Worm (Caenorhabditis elegans) whole organism, L4 larva: Measurements from ENCODE around the gene T13F2.4.

ENCODE experiments used
- F10B5.3 ChIP-seq: sonication (generic microtip); optimal IDR thresholded peaks from 2 replicates; lab custom pipeline; 2016; ENCODE audit warnings: mild to moderate bottlenecking, missing genetic modification characterization, missing compliant biosample characterization
- T26A8.4 ChIP-seq: fragments of 200-800 bp; sonication (Bioruptor generic); IDR thresholded peaks from 2 replicates; pipeline ENCODE4 v1.3.6; 2022; ENCODE audit warnings: missing genetic modification characterization, missing compliant biosample characterization
- Y75B8A.6 ChIP-seq: fragments of 200-800 bp; sonication (Bioruptor generic); IDR thresholded peaks from 2 replicates; pipeline ENCODE4 v1.3.6; 2022; ENCODE audit warnings: missing genetic modification reagents, missing genetic modification characterization, missing compliant biosample characterization
- aly-2 ChIP-seq: sonication (generic microtip); optimal IDR thresholded peaks from 2 replicates; lab custom pipeline; 2018; ENCODE audit warnings: missing biosample characterization, missing genetic modification characterization
- ama-1 ChIP-seq: fragments of 150-350 bp; optimal IDR thresholded peaks from 2 replicates; lab custom pipeline; 2014; ENCODE audit warnings: inconsistent platforms, mixed read lengths
- arid-1 ChIP-seq: fragments of 200-800 bp; sonication (Bioruptor generic); conservative IDR thresholded peaks from 2 replicates; pipeline ENCODE4 v1.3.6; 2022; ENCODE audit warnings: missing genetic modification reagents, missing genetic modification characterization, missing compliant biosample characterization
- ceh-44 ChIP-seq: fragments of 200-800 bp; sonication (Bioruptor generic); IDR thresholded peaks from 2 replicates; pipeline ENCODE4 v1.3.6; 2022; ENCODE audit warnings: missing genetic modification reagents, missing genetic modification characterization, missing compliant biosample characterization
- ceh-62 ChIP-seq: sonication (generic microtip); optimal IDR thresholded peaks from 2 replicates; lab custom pipeline; 2017; ENCODE audit warnings: missing biosample characterization, missing genetic modification characterization
- ceh-82 ChIP-seq: sonication (generic microtip); optimal IDR thresholded peaks from 2 replicates; lab custom pipeline; 2017; ENCODE audit warnings: missing biosample characterization, missing genetic modification characterization
- cey-2 ChIP-seq: sonication (generic microtip); optimal IDR thresholded peaks from 3 replicates; lab custom pipeline; 2017; ENCODE audit warnings: missing genetic modification characterization, mild to moderate bottlenecking, missing compliant biosample characterization, antibody characterized with exemption, borderline replicate concordance; ENCODE audit not compliant: insufficient read depth
- ctbp-1 ChIP-seq: fragments of 200-800 bp; sonication (Bioruptor generic); IDR thresholded peaks from 2 replicates; pipeline ENCODE4 v1.3.6; 2022; ENCODE audit warnings: missing genetic modification reagents, missing genetic modification characterization, missing compliant biosample characterization
- daf-12 ChIP-seq: fragments of 150-350 bp; optimal IDR thresholded peaks from 2 replicates; lab custom pipeline; 2014; ENCODE audit warnings: missing biosample characterization, missing genetic modification reagents, missing genetic modification characterization
- dmd-6 ChIP-seq: fragments of 200-800 bp; sonication (Bioruptor generic); IDR thresholded peaks from 2 replicates; pipeline ENCODE4 v1.3.6; 2022; ENCODE audit warnings: missing genetic modification reagents, missing genetic modification characterization, missing compliant biosample characterization
- dmd-9 ChIP-seq: fragments of 200-800 bp; sonication (Bioruptor generic); IDR thresholded peaks from 2 replicates; pipeline ENCODE4 v1.3.6; 2022; ENCODE audit warnings: missing genetic modification reagents, missing genetic modification characterization, missing compliant biosample characterization
- dpl-1 ChIP-seq: fragments of 150-350 bp; optimal IDR thresholded peaks from 2 replicates; lab custom pipeline; 2014; ENCODE audit warnings: missing biosample characterization, missing genetic modification reagents, missing genetic modification characterization
- duxl-1 ChIP-seq: sonication (generic microtip); optimal IDR thresholded peaks from 2 replicates; lab custom pipeline; 2016; ENCODE audit warnings: mild to moderate bottlenecking, missing genetic modification characterization, moderate library complexity, missing compliant biosample characterization; ENCODE audit not compliant: poor library complexity
- gei-8 ChIP-seq: fragments of 200-800 bp; sonication (Bioruptor generic); optimal IDR thresholded peaks from 2 replicates; lab custom pipeline; 2018; ENCODE audit warnings: mild to moderate bottlenecking, missing genetic modification characterization, missing compliant biosample characterization
- hlh-30 ChIP-seq: sonication (generic microtip); optimal IDR thresholded peaks from 2 replicates; lab custom pipeline; 2017; ENCODE audit warnings: antibody characterized with exemption, mild to moderate bottlenecking, missing genetic modification characterization, missing compliant biosample characterization; ENCODE audit not compliant: insufficient read depth
- hmg-1.1 ChIP-seq: fragments of 200-800 bp; sonication (Bioruptor generic); IDR thresholded peaks from 2 replicates; pipeline ENCODE4 v1.3.6; 2022; ENCODE audit warnings: missing genetic modification reagents, missing genetic modification characterization, missing compliant biosample characterization
- lin-38 ChIP-seq: fragments of 200-800 bp; sonication (Bioruptor generic); IDR thresholded peaks from 2 replicates; pipeline ENCODE4 v1.3.6; 2022; ENCODE audit warnings: missing genetic modification reagents, missing genetic modification characterization, missing compliant biosample characterization
- lsy-2 ChIP-seq, 2 experiments: fragments of 150-350 bp in 1 of 2; sonication (generic microtip) in 1 of 2; optimal IDR thresholded peaks; 2 replicates each; lab custom pipeline; 2014 to 2017; ENCODE audit warnings: missing biosample characterization in 2 of 2, missing genetic modification characterization in 2 of 2
- madf-5 ChIP-seq, 2 experiments: fragments of 200-800 bp; sonication (Bioruptor generic); IDR thresholded peaks; 2 replicates each; pipeline ENCODE4 v1.3.6; 2022; ENCODE audit warnings: missing compliant biosample characterization in 2 of 2, missing genetic modification characterization in 2 of 2
- mdt-29 ChIP-seq: fragments of 200-800 bp; sonication (Bioruptor generic); IDR thresholded peaks from 2 replicates; pipeline ENCODE4 v1.3.6; 2022; ENCODE audit warnings: missing genetic modification reagents, missing genetic modification characterization, missing compliant biosample characterization
- mep-1 ChIP-seq: fragments of 150-350 bp; sonication (generic microtip); optimal IDR thresholded peaks from 3 replicates; lab custom pipeline; 2014; ENCODE audit warnings: missing biosample characterization, missing genetic modification characterization
- nhr-111 ChIP-seq: fragments of 200-800 bp; sonication (Bioruptor generic); optimal IDR thresholded peaks from 2 replicates; lab custom pipeline; 2018; ENCODE audit warnings: mild to moderate bottlenecking, missing genetic modification characterization, missing compliant biosample characterization
- nhr-237 ChIP-seq: sonication (generic microtip); optimal IDR thresholded peaks from 2 replicates; lab custom pipeline; 2017; ENCODE audit warnings: missing biosample characterization, missing genetic modification characterization
- nhr-28 ChIP-seq: fragments of 150-350 bp; optimal IDR thresholded peaks from 2 replicates; lab custom pipeline; 2014; ENCODE audit warnings: missing biosample characterization, missing genetic modification characterization
- nhr-6 ChIP-seq: fragments of 150-350 bp; optimal IDR thresholded peaks from 2 replicates; lab custom pipeline; 2014; ENCODE audit warnings: missing biosample characterization, missing genetic modification characterization
- pha-4 ChIP-seq, 2 experiments: fragments of 150-350 bp in 1 of 2; fragments of 200-800 bp in 1 of 2; sonication (Bioruptor generic) in 1 of 2; IDR thresholded peaks in 1 of 2; optimal IDR thresholded peaks in 1 of 2; 2 replicates each; pipeline versions ENCODE4 v1.3.6 to Lab custom; 2014 to 2022; ENCODE audit warnings: missing genetic modification characterization in 2 of 2, missing genetic modification reagents in 2 of 2, missing biosample characterization in 1 of 2, missing compliant biosample characterization in 1 of 2
- php-3 ChIP-seq: fragments of 200-800 bp; sonication (Bioruptor generic); IDR thresholded peaks from 2 replicates; pipeline ENCODE4 v1.3.6; 2022; ENCODE audit warnings: missing genetic modification reagents, missing genetic modification characterization, missing compliant biosample characterization
- pqm-1 ChIP-seq: sonication (generic microtip); optimal IDR thresholded peaks from 2 replicates; lab custom pipeline; 2017; ENCODE audit warnings: missing biosample characterization, missing genetic modification characterization
- rbr-2 ChIP-seq: sonication (generic microtip); optimal IDR thresholded peaks from 2 replicates; lab custom pipeline; 2016; ENCODE audit warnings: missing genotype, missing genetic modification characterization, missing compliant biosample characterization
- saeg-2 ChIP-seq: fragments of 200-800 bp; sonication (Bioruptor generic); IDR thresholded peaks from 2 replicates; pipeline ENCODE4 v1.3.6; 2022; ENCODE audit warnings: missing genetic modification reagents, missing genetic modification characterization, missing compliant biosample characterization
- set-16 ChIP-seq: fragments of 200-800 bp; sonication (Bioruptor generic); IDR thresholded peaks from 2 replicates; pipeline ENCODE4 v1.3.6; 2022; ENCODE audit warnings: missing genetic modification reagents, missing genetic modification characterization, missing compliant biosample characterization
- snpc-1.2 ChIP-seq: fragments of 200-800 bp; sonication (Bioruptor generic); IDR thresholded peaks from 2 replicates; pipeline ENCODE4 v1.3.6; 2022; ENCODE audit warnings: missing genetic modification reagents, missing genetic modification characterization, missing compliant biosample characterization
- spr-1 ChIP-seq: sonication (generic microtip); optimal IDR thresholded peaks from 2 replicates; lab custom pipeline; 2016; ENCODE audit warnings: mild to moderate bottlenecking, missing genetic modification characterization, missing compliant biosample characterization
- spr-3 ChIP-seq: fragments of 200-800 bp; sonication (Bioruptor generic); optimal IDR thresholded peaks from 2 replicates; lab custom pipeline; 2018; ENCODE audit warnings: mild to moderate bottlenecking, missing genetic modification characterization, missing compliant biosample characterization
- tag-97 ChIP-seq: fragments of 200-800 bp; sonication (Bioruptor generic); IDR thresholded peaks from 2 replicates; pipeline ENCODE4 v1.3.6; 2022; ENCODE audit warnings: missing genetic modification characterization, missing compliant biosample characterization
- unc-130 ChIP-seq: sonication (generic microtip); optimal IDR thresholded peaks from 2 replicates; lab custom pipeline; 2016; ENCODE audit warnings: missing genetic modification reagents, missing genetic modification characterization, missing compliant biosample characterization
- vab-7 ChIP-seq: fragments of 200-800 bp; sonication (Bioruptor generic); IDR thresholded peaks from 2 replicates; pipeline ENCODE4 v1.3.6; 2022; ENCODE audit warnings: missing genetic modification reagents, missing genetic modification characterization, missing compliant biosample characterization
- zfp-2 ChIP-seq: sonication (generic microtip); optimal IDR thresholded peaks from 2 replicates; lab custom pipeline; 2016; ENCODE audit warnings: mild to moderate bottlenecking, missing genetic modification characterization, missing compliant biosample characterization
- zfp-3 ChIP-seq: fragments of 200-800 bp; sonication (Bioruptor generic); conservative IDR thresholded peaks from 2 replicates; pipeline ENCODE4 v1.3.6; 2022; ENCODE audit warnings: missing genetic modification reagents, missing genetic modification characterization, missing compliant biosample characterization
- zip-2 ChIP-seq: fragments of 150-350 bp; optimal IDR thresholded peaks from 2 replicates; lab custom pipeline; 2014; ENCODE audit warnings: missing biosample characterization, missing genetic modification characterization
- ztf-11 ChIP-seq: fragments of 150-350 bp; optimal IDR thresholded peaks from 2 replicates; lab custom pipeline; 2014; ENCODE audit warnings: missing biosample characterization, missing genetic modification characterization

Gene T13F2.4

DNA sequence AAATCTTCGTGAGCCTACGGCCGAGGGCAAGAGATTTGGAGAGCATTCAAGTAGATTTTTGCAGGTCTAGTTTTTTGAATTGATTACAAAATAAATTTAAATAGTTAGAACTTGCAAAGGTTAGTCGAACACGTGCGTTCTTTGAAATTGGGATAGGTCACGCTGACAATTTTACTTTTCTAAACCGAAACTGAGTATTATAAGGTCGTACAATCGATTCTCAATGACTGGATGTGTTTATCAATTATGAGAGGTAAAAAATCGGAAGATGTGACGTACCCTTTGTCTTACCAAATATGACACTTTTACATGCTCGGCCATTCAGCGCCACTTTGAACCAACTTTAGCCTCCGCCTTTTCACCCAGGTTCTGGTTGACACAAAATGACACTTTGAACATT is 42.8 kb upstream of the T13F2.4 start, which contains the start of gene C28D4.5:
Gene C28D4.5 (minus strand): TSS at position 101 of the 400 bp plus-strand sequence.
- TF ChIP-seq duxl-1 (tag; lab: Kevin White, UChicago) = no peak
- no peak for TF ChIP-seq pha-4 (GFP tag; IDR thresholded peaks at IDR 0.05; lab: Robert Waterston, UW)
- TF ChIP-seq pha-4 (tag; optimal IDR thresholded peaks at IDR 0.05; lab: Kevin White, UChicago) = no peak
- no peak for TF ChIP-seq dmd-9
- no peak for TF ChIP-seq pqm-1
- TF ChIP-seq arid-1 (GFP tag; lab: Robert Waterston, UW) = no peak
- TF ChIP-seq gei-8 (GFP tag; lab: Kevin White, UChicago) = no peak
- no peak for TF ChIP-seq zfp-3 (GFP tag; lab: Robert Waterston, UW)
- no peak for TF ChIP-seq ceh-44 (GFP tag; lab: Robert Waterston, UW)
- TF ChIP-seq ctbp-1 (GFP tag; lab: Robert Waterston, UW) = no peak
- TF ChIP-seq T26A8.4 (GFP tag; lab: Robert Waterston, UW) = no peak
- no peak for TF ChIP-seq ceh-82 (tag; lab: Kevin White, UChicago)
- no peak for TF ChIP-seq dmd-6 (GFP tag; lab: Robert Waterston, UW)
- no peak for TF ChIP-seq snpc-1.2 (GFP tag; lab: Robert Waterston, UW)

DNA sequence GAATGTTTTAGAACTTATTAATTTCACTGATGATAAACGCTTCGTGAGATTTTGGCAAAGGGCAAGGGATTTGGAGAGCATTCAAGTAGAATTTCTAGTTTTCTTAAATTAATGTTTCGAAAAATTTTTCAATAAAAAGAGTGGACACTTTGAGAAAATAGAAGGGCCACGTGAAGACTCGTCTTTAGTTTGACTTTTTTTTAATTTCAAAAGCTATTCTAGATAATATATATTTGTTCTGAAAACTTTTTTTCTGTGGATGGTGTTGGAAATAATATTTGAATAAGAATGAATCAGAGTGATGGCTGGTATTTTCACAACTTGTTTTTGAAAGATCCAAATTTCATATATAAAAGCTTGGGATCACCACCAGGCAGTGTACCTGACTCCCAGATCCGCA is 41.3 kb upstream of the T13F2.4 start, which contains the start of gene C28D4.8:
Gene C28D4.8 (minus strand): TSS at position 101 of the 400 bp plus-strand sequence.
- TF ChIP-seq unc-130 = no peak
- no peak for TF ChIP-seq nhr-6 (tag; lab: Kevin White, UChicago)
- no peak for TF ChIP-seq lin-38 (GFP tag; lab: Robert Waterston, UW)
- TF ChIP-seq zfp-3 (GFP tag; lab: Robert Waterston, UW) = no peak
- no peak for TF ChIP-seq rbr-2 (tag; lab: Kevin White, UChicago)
- no peak for TF ChIP-seq php-3 (GFP tag; lab: Robert Waterston, UW)
- no peak for TF ChIP-seq ztf-11 (tag; lab: Kevin White, UChicago)
- TF ChIP-seq zfp-2 = no peak
- no peak for TF ChIP-seq zip-2 (tag; lab: Kevin White, UChicago)
- TF ChIP-seq daf-12 (tag; lab: Kevin White, UChicago) = no peak
- no peak for TF ChIP-seq lsy-2 (tag; optimal IDR thresholded peaks at IDR 0.05; lab: Kevin White, UChicago)
- TF ChIP-seq madf-5 (GFP tag; IDR thresholded peaks at IDR 0.05; lab: Robert Waterston, UW) = no peak
- TF ChIP-seq ctbp-1 (GFP tag; lab: Robert Waterston, UW) = no peak
- TF ChIP-seq F10B5.3 = no peak
- TF ChIP-seq set-16 = no peak
- no peak for TF ChIP-seq aly-2 (tag; lab: Kevin White, UChicago)
- TF ChIP-seq cey-2 (tag; lab: Kevin White, UChicago) = no peak

DNA sequence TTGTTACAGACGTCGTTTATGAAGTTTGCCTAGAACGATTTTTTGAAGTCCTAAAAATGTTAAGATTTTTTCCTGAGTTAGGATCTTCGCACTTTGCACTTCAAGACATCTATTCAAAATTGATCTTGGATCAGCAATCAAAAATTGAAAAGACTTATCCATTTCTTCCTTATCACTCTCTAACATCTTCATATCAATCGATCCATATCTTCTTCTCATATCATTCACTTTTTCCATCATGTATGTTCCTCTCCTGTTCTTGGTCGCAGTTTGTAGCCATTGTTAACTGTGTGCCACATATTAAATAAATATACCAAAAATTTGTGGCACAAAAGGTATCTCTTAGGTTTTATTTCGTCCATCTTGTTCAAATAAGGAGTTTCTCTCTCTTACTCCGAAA is 33.9 kb upstream of the T13F2.4 start:
- TF ChIP-seq hlh-30 (no peak), nhr-28 (tag; lab: Kevin White, UChicago) (peak; percentile 61), dpl-1 (GFP tag; lab: Kevin White, UChicago) (no peak), ceh-44 (GFP tag; lab: Robert Waterston, UW) (no peak), mep-1 (tag; lab: Kevin White, UChicago) (no peak)

DNA sequence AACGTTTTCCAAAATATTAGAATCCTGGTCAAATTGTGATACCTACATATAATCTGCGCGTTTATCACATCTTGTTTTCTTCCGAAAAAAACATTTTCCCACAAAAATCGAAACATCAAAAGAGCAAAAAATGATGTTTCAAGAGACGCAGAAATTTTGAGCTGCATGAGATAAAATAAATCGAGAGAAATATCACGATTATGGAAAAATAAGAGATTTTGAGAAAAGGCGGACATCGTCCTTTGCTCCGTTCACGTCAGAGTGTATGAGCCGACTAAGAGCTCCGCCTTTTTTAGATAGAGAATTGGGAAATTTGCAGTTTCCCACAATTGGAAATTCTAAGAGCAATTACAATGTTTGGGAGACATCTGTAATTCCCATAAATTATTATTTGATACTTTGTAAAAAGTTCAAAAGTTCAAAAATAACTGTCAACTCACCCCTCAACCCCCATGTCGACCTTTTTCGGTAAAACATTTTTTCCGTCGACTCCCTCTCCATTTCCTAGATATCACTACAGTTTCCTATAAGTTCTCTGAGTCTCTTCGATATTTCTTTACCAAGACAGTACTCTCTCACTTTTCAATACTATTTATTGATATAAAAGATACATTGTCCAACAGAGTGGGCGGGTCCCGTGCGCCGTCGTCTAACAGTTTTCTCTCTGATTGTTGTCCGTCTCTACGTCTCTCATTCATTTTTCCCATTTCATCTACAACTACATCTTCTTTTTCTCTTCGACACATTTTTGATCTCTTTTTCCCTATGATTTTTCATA is 32.8 kb upstream of the T13F2.4 start:
- TF ChIP-seq spr-1 (tag; lab: Kevin White, UChicago) (no peak), ztf-11 (tag; lab: Kevin White, UChicago) (no peak), rbr-2 (tag; lab: Kevin White, UChicago) (no peak), vab-7 (GFP tag; lab: Robert Waterston, UW) (no peak), hmg-1.1 (0 out of 2 replicates have a peak, but pooled peaks have one; percentile 15), daf-12 (tag; lab: Kevin White, UChicago) (no peak), F10B5.3 (no peak), mdt-29 (no peak), tag-97 (GFP tag; lab: Robert Waterston, UW) (no peak), nhr-237 (no peak), Y75B8A.6 (GFP tag; lab: Robert Waterston, UW) (no peak), ama-1 (lab: Kevin White, UChicago) (no peak), nhr-111 (GFP tag; lab: Kevin White, UChicago) (no peak), saeg-2 (GFP tag; lab: Robert Waterston, UW) (no peak), ceh-62 (tag; lab: Kevin White, UChicago) (no peak), unc-130 (no peak), spr-3 (no peak)
